Fruit fly (Drosophila melanogaster) whole organism, embryonic: ENCODE data around the gene Exn.
A peak's percentile ranks its signal among the peaks of the same experiment; 100 is the strongest.

Source experiments
- Adf1 ChIP-seq: fragments of 200-800 bp; sonication (Bioruptor generic); IDR thresholded peaks from 2 replicates; pipeline ENCODE4 v1.3.6; 2022; ENCODE audit warnings: missing biosample characterization, missing genetic modification characterization
- B-H2 ChIP-seq: fragments of 200-800 bp; sonication (Bioruptor generic); optimal IDR thresholded peaks from 2 replicates; lab custom pipeline; 2018; ENCODE audit warnings: missing biosample characterization, mild to moderate bottlenecking, missing genetic modification characterization
- CG10462 ChIP-seq: fragments of 200-800 bp; sonication (Bioruptor generic); optimal IDR thresholded peaks from 2 replicates; lab custom pipeline; 2016; ENCODE audit warnings: missing biosample characterization, missing genetic modification characterization
- CG10959 ChIP-seq: fragments of 200-800 bp; sonication (Bioruptor generic); IDR thresholded peaks from 2 replicates; pipeline ENCODE4 v1.3.6; 2022; ENCODE audit warnings: missing biosample characterization, missing genetic modification characterization
- CG11504 ChIP-seq: fragments of 200-800 bp; sonication (Bioruptor generic); optimal IDR thresholded peaks from 3 replicates; lab custom pipeline; 2019; ENCODE audit warnings: missing biosample characterization, mild to moderate bottlenecking, missing genetic modification characterization, moderate library complexity
- CG13296 ChIP-seq: fragments of 200-800 bp; sonication (Bioruptor generic); optimal IDR thresholded peaks from 3 replicates; lab custom pipeline; 2018; ENCODE audit warnings: missing biosample characterization, mild to moderate bottlenecking, missing genetic modification characterization
- CG14441 ChIP-seq: fragments of 200-800 bp; sonication (Bioruptor generic); IDR thresholded peaks from 2 replicates; pipeline ENCODE4 v1.3.6; 2022; ENCODE audit warnings: missing biosample characterization, missing genetic modification characterization
- CG14667 ChIP-seq: fragments of 200-800 bp; sonication (Bioruptor generic); IDR thresholded peaks from 2 replicates; pipeline ENCODE4 v1.3.6; 2022; ENCODE audit warnings: missing biosample characterization, missing genetic modification characterization
- CG1602 ChIP-seq: fragments of 200-800 bp; sonication (Bioruptor generic); optimal IDR thresholded peaks from 3 replicates; lab custom pipeline; 2016; ENCODE audit warnings: missing biosample characterization, missing genetic modification characterization
- CG17328 ChIP-seq: fragments of 200-800 bp; sonication (Bioruptor generic); IDR thresholded peaks from 2 replicates; pipeline ENCODE4 v1.3.6; 2022; ENCODE audit warnings: missing biosample characterization, missing genetic modification characterization
- CG17829 ChIP-seq: fragments of 200-800 bp; optimal IDR thresholded peaks from 2 replicates; lab custom pipeline; 2019; ENCODE audit warnings: missing biosample characterization, mild to moderate bottlenecking, missing genetic modification characterization, moderate library complexity
- CG2712 ChIP-seq: fragments of 200-800 bp; optimal IDR thresholded peaks from 3 replicates; lab custom pipeline; 2019; ENCODE audit warnings: missing biosample characterization, mild to moderate bottlenecking, missing genetic modification characterization, moderate library complexity
- CG3281 ChIP-seq: fragments of 200-800 bp; sonication (Bioruptor generic); optimal IDR thresholded peaks from 3 replicates; lab custom pipeline; 2017; ENCODE audit warnings: missing biosample characterization, mild to moderate bottlenecking, missing genetic modification characterization
- CG4820 ChIP-seq: fragments of 200-800 bp; sonication (Bioruptor generic); optimal IDR thresholded peaks from 3 replicates; lab custom pipeline; 2016; ENCODE audit warnings: missing biosample characterization, missing genetic modification characterization
- CG5180 ChIP-seq: fragments of 200-800 bp; sonication (Bioruptor generic); optimal IDR thresholded peaks from 3 replicates; lab custom pipeline; 2017; ENCODE audit warnings: missing biosample characterization, missing genetic modification characterization, mild to moderate bottlenecking, moderate library complexity, missing genetic modification reagents
- CG6254 ChIP-seq: fragments of 200-800 bp; sonication (Bioruptor generic); optimal IDR thresholded peaks from 3 replicates; lab custom pipeline; 2017; ENCODE audit warnings: mild to moderate bottlenecking, missing biosample characterization, missing genetic modification reagents, missing genetic modification characterization
- CG7372 ChIP-seq: fragments of 200-800 bp; sonication (Bioruptor generic); IDR thresholded peaks from 2 replicates; pipeline ENCODE4 v1.3.6; 2022; ENCODE audit warnings: missing biosample characterization, missing genetic modification characterization
- CG7745 ChIP-seq: fragments of 200-800 bp; sonication (Bioruptor generic); optimal IDR thresholded peaks from 2 replicates; lab custom pipeline; 2018; ENCODE audit warnings: missing biosample characterization, mild to moderate bottlenecking, missing genetic modification characterization, moderate library complexity
- CG9215 ChIP-seq: fragments of 200-800 bp; sonication (Bioruptor generic); IDR thresholded peaks from 2 replicates; pipeline ENCODE4 v1.3.6; 2022; ENCODE audit warnings: missing biosample characterization, missing genetic modification characterization
- CG9817 ChIP-seq: fragments of 200-800 bp; sonication (Bioruptor generic); optimal IDR thresholded peaks from 2 replicates; lab custom pipeline; 2018; ENCODE audit warnings: missing biosample characterization, mild to moderate bottlenecking, missing genetic modification characterization, moderate library complexity
- CkIIα-i1 ChIP-seq: fragments of 200-800 bp; sonication (Bioruptor generic); IDR thresholded peaks from 2 replicates; pipeline ENCODE4 v1.3.6; 2022; ENCODE audit warnings: missing biosample characterization, missing genetic modification characterization
- D ChIP-seq, 2 experiments: fragments of 200-800 bp in 1 of 2; fragments of >200 bp in 1 of 2; sonication (Bioruptor generic) in 1 of 2; optimal IDR thresholded peaks; 2 replicates in 1 of 2; 3 replicates in 1 of 2; lab custom pipeline; 2017; ENCODE audit warnings: mild to moderate bottlenecking in 1 of 2, missing biosample characterization in 1 of 2, missing genetic modification characterization in 1 of 2, missing genetic modification reagents in 1 of 2
- Dref ChIP-seq: fragments of 200-800 bp; sonication (Bioruptor generic); IDR thresholded peaks from 2 replicates; pipeline ENCODE4 v1.3.6; 2022; ENCODE audit warnings: missing biosample characterization, missing genetic modification characterization
- Drgx ChIP-seq: fragments of 200-800 bp; sonication (Bioruptor generic); IDR thresholded peaks from 2 replicates; pipeline ENCODE4 v1.3.6; 2022; ENCODE audit warnings: missing biosample characterization, missing genetic modification characterization
- E2f1 ChIP-seq: fragments of 200-800 bp; sonication (Bioruptor generic); IDR thresholded peaks from 2 replicates; pipeline ENCODE4 v1.3.6; 2022; ENCODE audit warnings: missing biosample characterization, missing genetic modification characterization
- Ets97D ChIP-seq: fragments of 200-800 bp; sonication (Bioruptor generic); optimal IDR thresholded peaks from 3 replicates; lab custom pipeline; 2016; ENCODE audit warnings: missing biosample characterization, missing genetic modification characterization
- HLH4C ChIP-seq: fragments of 200-800 bp; sonication (Bioruptor generic); IDR thresholded peaks from 3 replicates; pipeline ENCODE4 v1.3.6; 2022; ENCODE audit warnings: missing biosample characterization, missing genetic modification characterization; ENCODE audit not compliant: partially characterized antibody
- Hr39 ChIP-seq: fragments of >200 bp; optimal IDR thresholded peaks from 2 replicates; lab custom pipeline; 2017
- Mes4 ChIP-seq: fragments of 200-800 bp; sonication (Bioruptor generic); optimal IDR thresholded peaks from 2 replicates; lab custom pipeline; 2016; ENCODE audit warnings: missing biosample characterization, missing genetic modification characterization
- Myb ChIP-seq: fragments of 200-800 bp; sonication (Bioruptor generic); optimal IDR thresholded peaks from 2 replicates; lab custom pipeline; 2016; ENCODE audit warnings: missing biosample characterization, missing genetic modification characterization
- Neu2 ChIP-seq: fragments of 200-800 bp; sonication (Bioruptor generic); optimal IDR thresholded peaks from 3 replicates; lab custom pipeline; 2016; ENCODE audit warnings: missing biosample characterization, missing genetic modification characterization, borderline replicate concordance
- Oli ChIP-seq: fragments of 200-800 bp; sonication (Bioruptor generic); optimal IDR thresholded peaks from 2 replicates; lab custom pipeline; 2018; ENCODE audit warnings: missing biosample characterization, mild to moderate bottlenecking, missing genetic modification characterization, moderate library complexity
- Rfx ChIP-seq: fragments of 200-800 bp; sonication (Bioruptor generic); IDR thresholded peaks from 2 replicates; pipeline ENCODE4 v1.3.6; 2022; ENCODE audit warnings: missing biosample characterization, missing genetic modification characterization
- Xrp1 ChIP-seq: fragments of 200-800 bp; sonication (Bioruptor generic); IDR thresholded peaks from 2 replicates; pipeline ENCODE4 v1.3.6; 2022; ENCODE audit warnings: missing biosample characterization, missing genetic modification characterization
- YL-1 ChIP-seq: fragments of 200-800 bp; sonication (Bioruptor generic); optimal IDR thresholded peaks from 3 replicates; lab custom pipeline; 2017; ENCODE audit warnings: missing biosample characterization, mild to moderate bottlenecking, missing genetic modification characterization
- bab2 ChIP-seq: fragments of 200-800 bp; sonication (Bioruptor generic); optimal IDR thresholded peaks from 2 replicates; lab custom pipeline; 2016; ENCODE audit warnings: missing biosample characterization, missing genetic modification characterization
- en ChIP-seq: fragments of 200-800 bp; sonication (Bioruptor generic); optimal IDR thresholded peaks from 2 replicates; lab custom pipeline; 2016; ENCODE audit warnings: missing biosample characterization, missing genetic modification characterization
- fu2 ChIP-seq: fragments of 200-800 bp; sonication (Bioruptor generic); optimal IDR thresholded peaks from 2 replicates; lab custom pipeline; 2016; ENCODE audit warnings: missing biosample characterization, missing genetic modification characterization
- gt ChIP-seq: fragments of 200-800 bp; sonication (Bioruptor generic); IDR thresholded peaks from 2 replicates; pipeline ENCODE4 v1.3.6; 2022; ENCODE audit warnings: missing biosample characterization, missing genetic modification characterization
- kah ChIP-seq: fragments of 200-800 bp; sonication (Bioruptor generic); optimal IDR thresholded peaks from 2 replicates; lab custom pipeline; 2018; ENCODE audit warnings: missing biosample characterization, mild to moderate bottlenecking, missing genetic modification characterization
- mirr ChIP-seq: fragments of 200-800 bp; sonication (Bioruptor generic); optimal IDR thresholded peaks from 3 replicates; lab custom pipeline; 2018; ENCODE audit warnings: missing biosample characterization, mild to moderate bottlenecking, missing genetic modification characterization
- mld ChIP-seq: fragments of 200-800 bp; sonication (Bioruptor generic); IDR thresholded peaks from 3 replicates; pipeline ENCODE4 v1.3.6; 2022; ENCODE audit warnings: missing biosample characterization, missing genetic modification characterization; ENCODE audit not compliant: partially characterized antibody
- nerfin-2 ChIP-seq: fragments of 200-800 bp; sonication (Bioruptor generic); IDR thresholded peaks from 2 replicates; pipeline ENCODE4 v1.3.6; 2022; ENCODE audit warnings: missing biosample characterization, missing genetic modification characterization; ENCODE audit not compliant: partially characterized antibody
- nmo ChIP-seq: fragments of 200-800 bp; sonication (Bioruptor generic); optimal IDR thresholded peaks from 2 replicates; lab custom pipeline; 2018; ENCODE audit warnings: missing biosample characterization, mild to moderate bottlenecking, missing genetic modification characterization, moderate library complexity
- run ChIP-seq: fragments of 200-800 bp; sonication (Bioruptor generic); optimal IDR thresholded peaks from 3 replicates; lab custom pipeline; 2018; ENCODE audit warnings: missing biosample characterization, mild to moderate bottlenecking, missing genetic modification characterization
- sens ChIP-seq: fragments of 200-800 bp; sonication (Bioruptor generic); peaks from one replicate; lab custom pipeline; 2016; ENCODE audit warnings: missing biosample characterization, missing genetic modification characterization
- slp2 ChIP-seq: fragments of 200-800 bp; sonication (Bioruptor generic); optimal IDR thresholded peaks from 2 replicates; lab custom pipeline; 2016; ENCODE audit warnings: missing biosample characterization, missing genetic modification characterization
- sqz ChIP-seq: fragments of 200-800 bp; sonication (Bioruptor generic); optimal IDR thresholded peaks from 3 replicates; lab custom pipeline; 2018; ENCODE audit warnings: missing biosample characterization, mild to moderate bottlenecking, missing genetic modification characterization
- ssp ChIP-seq: fragments of 200-800 bp; sonication (Bioruptor generic); IDR thresholded peaks from 2 replicates; pipeline ENCODE4 v1.3.6; 2022; ENCODE audit warnings: missing biosample characterization, missing genetic modification characterization
- tll ChIP-seq, 2 experiments: fragments of 200-800 bp in 1 of 2; fragments of >200 bp in 1 of 2; sonication (Bioruptor generic) in 1 of 2; optimal IDR thresholded peaks; 2 replicates each; lab custom pipeline; 2017 to 2019; ENCODE audit warnings: missing biosample characterization in 2 of 2, missing genetic modification characterization in 2 of 2, mild to moderate bottlenecking in 1 of 2, moderate library complexity in 1 of 2
- ttk ChIP-seq: fragments of 200-800 bp; sonication (Bioruptor generic); IDR thresholded peaks from 2 replicates; pipeline ENCODE4 v2.1.2; 2022; ENCODE audit warnings: missing biosample characterization, missing genetic modification characterization

The Exn gene

dm6 chr3L:16989169-16989568 is 19.4 kb downstream of the Exn start (continued):
- TF ChIP-seq D (optimal IDR thresholded peaks at IDR 0.05; lab: Kevin White, UChicago), result no peak
- no peak for TF ChIP-seq D (GFP tag; optimal IDR thresholded peaks at IDR 0.05; lab: Kevin White, UChicago)
- peak; percentile 48 for TF ChIP-seq nmo (GFP tag; lab: Kevin White, UChicago)
- peak; percentile 54 for TF ChIP-seq Oli (tag; lab: Kevin White, UChicago)
- TF ChIP-seq CG13296 (GFP tag; lab: Kevin White, UChicago), result peak; percentile 25
- no peak for TF ChIP-seq HLH4C (GFP tag; lab: Robert Waterston, UW)
- no peak for TF ChIP-seq fu2
- TF ChIP-seq slp2, result no peak
- peak; percentile 77 for TF ChIP-seq Drgx (GFP tag; lab: Robert Waterston, UW)
- no peak for TF ChIP-seq Myb (GFP tag; lab: Kevin White, UChicago)
- peak; percentile 40 for TF ChIP-seq Rfx (GFP tag; lab: Robert Waterston, UW)
- TF ChIP-seq ttk (GFP tag; lab: Robert Waterston, UW), result 0 out of 2 replicates have a peak, but pooled peaks have one; percentile 18
- no peak for TF ChIP-seq B-H2 (GFP tag; lab: Kevin White, UChicago)
- no peak for TF ChIP-seq YL-1
- TF ChIP-seq sens, result peak; percentile 71
- TF ChIP-seq CG17328 (GFP tag; lab: Robert Waterston, UW), result 0 out of 2 replicates have a peak, but pooled peaks have one; percentile 4
- peak; percentile 45 for TF ChIP-seq CG3281
- no peak for TF ChIP-seq Hr39 (lab: Kevin White, UChicago)
- TF ChIP-seq E2f1 (GFP tag; lab: Robert Waterston, UW), result peak; percentile 18; the same call in 1 of the 2 replicates
- TF ChIP-seq CG17829 (tag; lab: Kevin White, UChicago), result peak; percentile 31
- TF ChIP-seq sqz (GFP tag; lab: Kevin White, UChicago), result no peak
- TF ChIP-seq Dref (GFP tag; lab: Robert Waterston, UW), result no peak
- TF ChIP-seq CG14667 (GFP tag; lab: Robert Waterston, UW), result no peak
- TF ChIP-seq CG9215 (GFP tag; lab: Robert Waterston, UW), result no peak; the same call in 1 of the 2 replicates
- TF ChIP-seq Adf1 (GFP tag; lab: Robert Waterston, UW), result peak; percentile 22; the same call in 1 of the 2 replicates
- TF ChIP-seq kah (GFP tag; lab: Kevin White, UChicago), result no peak
- TF ChIP-seq mirr (GFP tag; lab: Kevin White, UChicago), result no peak
- no peak for TF ChIP-seq CG11504
- TF ChIP-seq CG5180 (GFP tag; lab: Kevin White, UChicago), result no peak
- TF ChIP-seq CkIIα-i1 (GFP tag; lab: Robert Waterston, UW), result no peak
- no peak for TF ChIP-seq bab2 (GFP tag; lab: Kevin White, UChicago)
- no peak for TF ChIP-seq run (tag; lab: Kevin White, UChicago)
- TF ChIP-seq CG10959 (GFP tag; lab: Robert Waterston, UW), result no peak
- peak; percentile 51; the same call in 1 of the 2 replicates for TF ChIP-seq Xrp1 (GFP tag; lab: Robert Waterston, UW)
- no peak for TF ChIP-seq CG14441
- TF ChIP-seq tll (GFP tag; optimal IDR thresholded peaks at IDR 0.05; lab: Kevin White, UChicago), result no peak
- TF ChIP-seq CG7745, result no peak
- no peak for TF ChIP-seq Neu2 (GFP tag; lab: Kevin White, UChicago)
- TF ChIP-seq Mes4 (GFP tag; lab: Kevin White, UChicago), result no peak
- no peak for TF ChIP-seq CG7372 (GFP tag; lab: Robert Waterston, UW)
- no peak for TF ChIP-seq CG4820 (GFP tag; lab: Kevin White, UChicago)
- no peak for TF ChIP-seq en (GFP tag; lab: Kevin White, UChicago)
- TF ChIP-seq CG6254, result no peak
- TF ChIP-seq CG1602 (GFP tag; lab: Kevin White, UChicago), result no peak
- peak; percentile 10 for TF ChIP-seq CG9817 (tag; lab: Kevin White, UChicago)
- no peak for TF ChIP-seq CG10462
- no peak for TF ChIP-seq ssp (GFP tag; lab: Robert Waterston, UW)
- no peak for TF ChIP-seq nerfin-2
- TF ChIP-seq Ets97D (GFP tag; lab: Kevin White, UChicago), result no peak
- no peak for TF ChIP-seq mld (GFP tag; lab: Robert Waterston, UW)
- TF ChIP-seq gt, result no peak
- peak; percentile 66 for TF ChIP-seq CG2712 (tag; lab: Kevin White, UChicago)
